Fruit fly (Drosophila melanogaster): ENCODE data around the gene CG7950.
A peak's percentile ranks its signal among the peaks of the same experiment; 100 is the strongest.

Gene CG7950

DNA sequence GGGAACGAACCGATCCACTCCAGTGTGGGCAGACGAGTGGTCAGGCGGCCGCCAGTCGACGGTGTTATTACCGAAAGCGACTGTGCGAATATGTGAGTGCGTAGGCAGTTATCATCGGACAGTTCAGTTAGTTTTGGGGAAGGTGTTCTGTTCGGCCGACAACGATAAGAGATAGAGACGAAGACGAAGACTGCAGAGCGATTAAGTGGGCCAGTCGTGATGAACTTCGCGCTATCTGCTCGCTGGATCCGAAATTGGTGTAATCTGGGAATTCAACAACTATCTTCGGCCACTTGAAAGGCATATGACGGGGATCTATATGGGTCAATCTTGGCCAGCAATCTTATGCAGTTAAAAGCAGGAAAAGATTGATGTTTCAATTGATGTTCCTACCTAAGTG, 47.5 kb upstream of the CG7950 start, which contains the start of gene CG7912 (continued):
- TF ChIP-seq sug (tag; optimal IDR thresholded peaks at IDR 0.05), result peak; percentile 20
- TF ChIP-seq CG31441 (GFP tag; IDR thresholded peaks at IDR 0.05), result no peak
- no peak for TF ChIP-seq Jarid2 (GFP tag; optimal IDR thresholded peaks at IDR 0.05)
- TF ChIP-seq grn (GFP tag; optimal IDR thresholded peaks at IDR 0.05), result peak; percentile 87
- TF ChIP-seq Hey (tag; optimal IDR thresholded peaks at IDR 0.05), result peak; percentile 63
- TF ChIP-seq cwo (GFP tag; optimal IDR thresholded peaks at IDR 0.05), result peak; percentile 20
- TF ChIP-seq CG43689 (GFP tag; IDR thresholded peaks at IDR 0.05), result no peak
- no peak for TF ChIP-seq stc (GFP tag; IDR thresholded peaks at IDR 0.05)

DNA sequence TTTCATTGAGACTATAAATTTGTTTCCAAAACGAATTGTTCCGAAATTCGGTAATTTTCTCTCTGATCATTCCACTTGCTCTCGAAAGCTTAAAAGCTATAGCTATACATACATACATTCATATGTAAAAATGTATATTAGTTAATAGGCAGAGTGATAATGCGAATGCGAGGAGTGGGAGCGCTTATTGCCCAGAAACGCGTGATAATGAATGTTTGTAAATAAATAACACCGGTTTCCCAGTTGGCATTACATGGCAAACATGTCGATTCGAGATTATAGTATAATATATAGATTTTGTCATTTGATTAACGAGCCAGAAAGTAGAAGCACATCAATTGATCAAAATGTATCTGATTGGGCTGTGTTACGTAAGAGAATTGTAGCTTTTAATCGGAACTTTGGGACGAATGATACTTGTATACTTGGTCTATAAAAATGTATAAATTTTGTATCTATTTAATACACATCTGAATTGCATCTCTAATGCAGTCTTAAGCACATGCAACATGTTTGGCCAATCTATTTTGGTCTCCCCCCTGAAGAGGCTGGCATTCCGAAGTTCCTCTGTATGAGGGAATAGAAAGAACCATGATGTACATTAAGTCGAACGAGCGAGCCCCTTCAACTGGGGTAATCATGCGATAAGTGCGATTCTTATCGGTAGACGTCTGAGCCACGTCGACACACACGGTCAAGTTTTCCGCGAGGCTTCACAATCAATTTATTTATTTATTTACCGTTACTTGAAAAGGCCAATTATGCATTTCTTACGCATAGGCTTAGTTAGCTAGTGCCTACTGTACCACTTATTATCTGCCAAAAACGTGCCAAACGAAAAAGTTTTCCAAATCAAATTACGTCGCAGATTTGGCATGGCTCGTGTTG, 43.8 kb upstream of the CG7950 start:
- TF ChIP-seq Dbx (GFP tag; IDR thresholded peaks at IDR 0.05), result peak; percentile 33; the same call in 1 of the 3 replicates
- peak; percentile 49 for TF ChIP-seq CG2678 (tag; optimal IDR thresholded peaks at IDR 0.05)
- TF ChIP-seq Rfx (GFP tag; IDR thresholded peaks at IDR 0.05), result peak; percentile 65
- TF ChIP-seq CG14441 (GFP tag; IDR thresholded peaks at IDR 0.05), result 0 out of 2 replicates have a peak, but pooled peaks have one; percentile 42
- peak; percentile 48; the same call in 1 of the 2 replicates for TF ChIP-seq slbo (GFP tag; IDR thresholded peaks at IDR 0.05)
- peak; percentile 6 for TF ChIP-seq CG7839 (tag; optimal IDR thresholded peaks at IDR 0.05)
- no peak for TF ChIP-seq CG15601 (tag; optimal IDR thresholded peaks at IDR 0.05)
- no peak for TF ChIP-seq gfzf (GFP tag; optimal IDR thresholded peaks at IDR 0.05)
- no peak for TF ChIP-seq Scr (GFP tag; IDR thresholded peaks at IDR 0.05; ENCODE audit: partially characterized antibody)
- peak; percentile 31 for TF ChIP-seq CG6765 (GFP tag; optimal IDR thresholded peaks at IDR 0.05)
- TF ChIP-seq CG11560 (tag; IDR thresholded peaks at IDR 0.05), result no peak
- no peak for TF ChIP-seq Ets97D (GFP tag; optimal IDR thresholded peaks at IDR 0.05)
- TF ChIP-seq slp2 (GFP tag; optimal IDR thresholded peaks at IDR 0.05), result no peak
- TF ChIP-seq lola (GFP tag; optimal IDR thresholded peaks at IDR 0.05), result no peak
- TF ChIP-seq CG10267 (tag; optimal IDR thresholded peaks at IDR 0.05), result no peak
- TF ChIP-seq yki (optimal IDR thresholded peaks at IDR 0.05), result no peak
- peak; percentile 27; the same call in 1 of the 2 replicates for TF ChIP-seq CG9215 (GFP tag; IDR thresholded peaks at IDR 0.05)
- peak; percentile 42; the same call in 1 of the 2 replicates for TF ChIP-seq lmd (GFP tag; IDR thresholded peaks at IDR 0.05)
- peak; percentile 25 for TF ChIP-seq sug (tag; optimal IDR thresholded peaks at IDR 0.05)
- TF ChIP-seq CG11247 (GFP tag; IDR thresholded peaks at IDR 0.05), result 0 out of 2 replicates have a peak, but pooled peaks have one; percentile 27
- no peak for TF ChIP-seq h (optimal IDR thresholded peaks at IDR 0.05)
- TF ChIP-seq Med (GFP tag), result peak; percentile 91
- TF ChIP-seq CG31224 (GFP tag; IDR thresholded peaks at IDR 0.05), result peak; percentile 43
- TF ChIP-seq br (optimal IDR thresholded peaks at IDR 0.05), result no peak
- no peak for TF ChIP-seq Doc2 (GFP tag; IDR thresholded peaks at IDR 0.05)
- no peak for TF ChIP-seq pum (GFP tag; optimal IDR thresholded peaks at IDR 0.05)
- TF ChIP-seq CG8281 (tag; optimal IDR thresholded peaks at IDR 0.05), result no peak
- TF ChIP-seq dpn (GFP tag; optimal IDR thresholded peaks at IDR 0.05), result peak in 1 of 2 experiments; percentile 19
- TF ChIP-seq Nf-YC (tag; optimal IDR thresholded peaks at IDR 0.05), result no peak
- peak; percentile 80 for TF ChIP-seq grau (tag; optimal IDR thresholded peaks at IDR 0.05)
- TF ChIP-seq Deaf1 (tag; optimal IDR thresholded peaks at IDR 0.05), result no peak
- no peak for TF ChIP-seq CG11398 (GFP tag; optimal IDR thresholded peaks at IDR 0.05)
- TF ChIP-seq Sry-δ (GFP tag; optimal IDR thresholded peaks at IDR 0.05), result no peak
- TF ChIP-seq run (tag; optimal IDR thresholded peaks at IDR 0.05), result no peak
- TF ChIP-seq Pdp1 (GFP tag; optimal IDR thresholded peaks at IDR 0.05), result peak in 1 of 2 experiments; percentile 88
- TF ChIP-seq CG18619 (GFP tag; optimal IDR thresholded peaks at IDR 0.05), result no peak
- TF ChIP-seq ap (GFP tag; IDR thresholded peaks at IDR 0.05), result no peak
- no peak for TF ChIP-seq CoRest (tag; optimal IDR thresholded peaks at IDR 0.05)
- TF ChIP-seq Ptx1 (GFP tag; IDR thresholded peaks at IDR 0.05), result 0 out of 2 replicates have a peak, but pooled peaks have one; percentile 32
- no peak for TF ChIP-seq pan (optimal IDR thresholded peaks at IDR 0.05)
- TF ChIP-seq pan (GFP tag; optimal IDR thresholded peaks at IDR 0.05 in 1 of 2, IDR thresholded peaks at IDR 0.05 in 1 of 2), result peak in 1 of 2 experiments; percentile 45
